Fruit fly (Drosophila melanogaster) whole organism, prepupa: Measurements from ENCODE around the gene CG32040.

ENCODE experiments used
- CG4318 ChIP-seq: fragments of 200-800 bp; sonication (Bioruptor generic); optimal IDR thresholded peaks from 3 replicates; lab custom pipeline; 2017; ENCODE audit warnings: missing biosample characterization, mild to moderate bottlenecking, missing genetic modification characterization
- CG6276 ChIP-seq: fragments of 200-800 bp; sonication (Bioruptor generic); optimal IDR thresholded peaks from 2 replicates; lab custom pipeline; 2017; ENCODE audit warnings: missing biosample characterization, mild to moderate bottlenecking, missing genetic modification characterization
- CG6808 ChIP-seq: fragments of 200-800 bp; sonication (Bioruptor generic); optimal IDR thresholded peaks from 3 replicates; lab custom pipeline; 2017; ENCODE audit warnings: missing biosample characterization, missing genetic modification characterization, mild to moderate bottlenecking, moderate library complexity, missing genetic modification reagents
- Met ChIP-seq: fragments of 200-800 bp; sonication (Bioruptor generic); optimal IDR thresholded peaks from 3 replicates; lab custom pipeline; 2016; ENCODE audit warnings: missing biosample characterization, missing genetic modification characterization
- Sox102F ChIP-seq: fragments of 200-800 bp; sonication (Bioruptor generic); optimal IDR thresholded peaks from 2 replicates; lab custom pipeline; 2016; ENCODE audit warnings: missing biosample characterization, mild to moderate bottlenecking, missing genetic modification characterization
- acj6 ChIP-seq: fragments of 200-800 bp; sonication (Bioruptor generic); optimal IDR thresholded peaks from 3 replicates; lab custom pipeline; 2016; ENCODE audit warnings: missing biosample characterization, missing genetic modification characterization
- eg ChIP-seq: fragments of 200-800 bp; sonication (Bioruptor generic); IDR thresholded peaks from 3 replicates; pipeline ENCODE4 v1.3.6; 2022; ENCODE audit warnings: missing biosample characterization, missing genetic modification characterization
- fkh ChIP-seq: fragments of 200-800 bp; sonication (Bioruptor generic); optimal IDR thresholded peaks from 3 replicates; lab custom pipeline; 2017; ENCODE audit warnings: missing biosample characterization, mild to moderate bottlenecking, missing genetic modification characterization, moderate library complexity
- spab ChIP-seq: fragments of 200-800 bp; sonication (Bioruptor generic); optimal IDR thresholded peaks from 2 replicates; lab custom pipeline; 2017; ENCODE audit warnings: missing biosample characterization, mild to moderate bottlenecking, missing genetic modification characterization, missing genetic modification reagents

- no peak for TF ChIP-seq CG6808
- TF ChIP-seq Met (GFP tag; lab: Kevin White, UChicago): peak; percentile 64
- no peak for TF ChIP-seq CG4318
- TF ChIP-seq CG6276: no peak
- TF ChIP-seq eg: no peak
- peak; percentile 64 for TF ChIP-seq Sox102F (GFP tag; lab: Kevin White, UChicago)
- TF ChIP-seq acj6: peak; percentile 8
- no peak for TF ChIP-seq spab (GFP tag; lab: Kevin White, UChicago)
- TF ChIP-seq fkh (GFP tag; lab: Kevin White, UChicago): peak; percentile 82
These were observed 45.3 kb downstream of the CG32040 start, which contains the start of gene CG4080 for dm6 chr3L:9399013-9399750.
